Worm (Caenorhabditis elegans): ENCODE results near the gene lron-1.

lron-1 gene

DNA sequence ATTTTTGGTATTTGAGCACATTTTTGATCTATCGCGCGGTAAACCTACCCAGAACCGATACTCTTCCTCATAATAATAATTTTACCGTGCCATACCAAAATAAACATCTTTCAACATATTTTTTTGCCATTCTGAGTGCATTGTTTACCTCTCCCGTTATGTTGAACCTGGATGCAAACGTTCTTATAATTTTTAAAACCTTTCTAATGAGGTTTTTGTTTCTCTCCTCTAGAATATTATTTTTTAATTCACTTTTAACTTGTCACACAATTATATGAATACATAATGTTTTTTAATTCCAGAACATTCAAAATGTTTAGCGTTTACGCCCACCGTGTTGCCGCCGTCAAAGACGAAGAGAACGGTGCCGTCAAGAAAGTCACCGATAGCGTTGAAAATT is 27.0 kb upstream of the lron-1 start, which contains the start of gene enri-2:
Gene enri-2 (plus strand): TSS at position 301 of the 400 bp plus-strand sequence.
- TF ChIP-seq ceh-39 (tag; optimal IDR thresholded peaks at IDR 0.05) (no peak), ztf-11 (tag; optimal IDR thresholded peaks at IDR 0.05) (no peak), nhr-12 (tag; optimal IDR thresholded peaks at IDR 0.05) (no peak), pha-4 (tag; optimal IDR thresholded peaks at IDR 0.05) (no peak), bed-3 (GFP tag; optimal IDR thresholded peaks at IDR 0.05) (no peak), mab-5 (tag; optimal IDR thresholded peaks at IDR 0.05) (no peak), tbx-8 (GFP tag; optimal IDR thresholded peaks at IDR 0.05) (no peak), unc-39 (tag; optimal IDR thresholded peaks at IDR 0.05) (no peak), cnd-1 (tag; optimal IDR thresholded peaks at IDR 0.05) (no peak), nhr-2 (tag; optimal IDR thresholded peaks at IDR 0.05) (no peak), ceh-83 (GFP tag; optimal IDR thresholded peaks at IDR 0.05) (no peak), lin-13 (tag; optimal IDR thresholded peaks at IDR 0.05) (no peak)

DNA sequence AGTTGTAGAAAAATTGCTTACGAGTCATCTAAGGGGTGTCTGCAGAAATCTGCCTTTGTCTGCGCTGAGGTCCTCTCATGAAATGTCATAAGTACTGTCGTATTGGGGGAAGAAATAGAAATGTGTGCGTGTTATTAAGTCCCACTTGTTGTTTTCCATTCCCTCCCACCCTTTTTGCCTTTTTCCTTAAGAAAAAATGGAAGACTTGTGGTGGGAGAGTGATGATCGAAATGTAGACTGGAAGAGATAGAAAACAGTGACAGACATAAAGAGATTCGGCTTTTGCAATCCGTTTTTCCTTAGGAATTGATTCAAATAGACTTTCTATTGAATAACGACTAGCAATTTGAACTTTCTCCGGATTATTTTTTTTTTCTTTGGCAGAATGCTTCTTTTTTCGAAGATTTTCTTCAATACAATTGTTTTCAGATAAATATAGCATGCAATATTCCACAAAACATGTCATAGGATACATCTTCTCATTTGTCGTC is 22.8 kb upstream of the lron-1 start, which contains the start of gene ram-5:
Gene ram-5 (plus strand): TSS at position 441 of the 491 bp plus-strand sequence.
- no peak for TF ChIP-seq lin-13 (tag; optimal IDR thresholded peaks at IDR 0.05)
- TF ChIP-seq cnd-1 (tag; optimal IDR thresholded peaks at IDR 0.05): no peak
- TF ChIP-seq blmp-1 (tag; optimal IDR thresholded peaks at IDR 0.05): no peak
- TF ChIP-seq lin-32 (GFP tag; optimal IDR thresholded peaks at IDR 0.05): no peak
- TF ChIP-seq sptf-1 (tag; optimal IDR thresholded peaks at IDR 0.05): no peak
- no peak for TF ChIP-seq unc-39 (tag; optimal IDR thresholded peaks at IDR 0.05)
- TF ChIP-seq ceh-43 (GFP tag; optimal IDR thresholded peaks at IDR 0.05): no peak
- TF ChIP-seq ceh-83 (GFP tag; optimal IDR thresholded peaks at IDR 0.05): no peak
- no peak for TF ChIP-seq hlh-1 (tag; optimal IDR thresholded peaks at IDR 0.05)
- TF ChIP-seq unc-62 (GFP tag; optimal IDR thresholded peaks at IDR 0.05): no peak
- no peak for TF ChIP-seq mls-2 (tag; optimal IDR thresholded peaks at IDR 0.05)
- no peak for TF ChIP-seq elt-3 (tag; optimal IDR thresholded peaks at IDR 0.05)

DNA sequence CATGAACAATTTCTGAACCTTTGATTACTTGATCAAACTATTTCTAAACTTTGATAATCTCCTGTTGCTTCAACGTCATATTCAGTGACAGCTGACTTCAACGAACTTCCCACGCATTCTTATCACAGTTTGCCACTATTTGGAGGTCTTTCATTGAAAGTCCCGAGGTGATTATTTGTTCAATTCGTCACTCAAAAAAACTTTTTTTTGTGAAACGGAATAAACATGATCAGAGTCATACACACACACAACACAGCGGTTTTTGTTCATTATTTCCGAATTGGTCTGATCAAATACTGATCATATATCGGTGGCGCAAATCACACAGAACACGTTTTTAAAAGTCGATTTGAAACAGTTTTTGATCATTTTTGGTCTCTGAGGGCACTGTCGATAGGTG is 16.1 kb upstream of the lron-1 start:
- TF ChIP-seq hlh-1 (tag; optimal IDR thresholded peaks at IDR 0.05) (no peak), ceh-43 (GFP tag; optimal IDR thresholded peaks at IDR 0.05) (no peak), flh-1 (GFP tag; optimal IDR thresholded peaks at IDR 0.05) (no peak), ham-2 (GFP tag; optimal IDR thresholded peaks at IDR 0.05) (no peak), sem-2 (GFP tag; optimal IDR thresholded peaks at IDR 0.05) (no peak), elt-1 (tag; optimal IDR thresholded peaks at IDR 0.05; ENCODE audit: borderline replicate concordance, insufficient read depth) (no peak), ceh-39 (tag; optimal IDR thresholded peaks at IDR 0.05) (no peak), mab-5 (tag; optimal IDR thresholded peaks at IDR 0.05) (no peak), lsy-2 (tag; optimal IDR thresholded peaks at IDR 0.05) (no peak)

ce11 chrX:14557352-14557935 is 15.1 kb upstream of the lron-1 start:
- TF ChIP-seq unc-120 (tag; optimal IDR thresholded peaks at IDR 0.05; ENCODE audit: poor library complexity, severe bottlenecking) (peak; percentile 62), lsy-2 (tag; optimal IDR thresholded peaks at IDR 0.05) (peak; percentile 26), drap-1 (GFP tag; optimal IDR thresholded peaks at IDR 0.05) (no peak), hlh-1 (tag; optimal IDR thresholded peaks at IDR 0.05) (peak; percentile 39), zip-8 (tag; optimal IDR thresholded peaks at IDR 0.05) (no peak), unc-62 (GFP tag; optimal IDR thresholded peaks at IDR 0.05) (peak; percentile 39), ces-1 (GFP tag; optimal IDR thresholded peaks at IDR 0.05) (peak; percentile 25), nhr-237 (tag; optimal IDR thresholded peaks at IDR 0.05) (peak; percentile 62)

DNA sequence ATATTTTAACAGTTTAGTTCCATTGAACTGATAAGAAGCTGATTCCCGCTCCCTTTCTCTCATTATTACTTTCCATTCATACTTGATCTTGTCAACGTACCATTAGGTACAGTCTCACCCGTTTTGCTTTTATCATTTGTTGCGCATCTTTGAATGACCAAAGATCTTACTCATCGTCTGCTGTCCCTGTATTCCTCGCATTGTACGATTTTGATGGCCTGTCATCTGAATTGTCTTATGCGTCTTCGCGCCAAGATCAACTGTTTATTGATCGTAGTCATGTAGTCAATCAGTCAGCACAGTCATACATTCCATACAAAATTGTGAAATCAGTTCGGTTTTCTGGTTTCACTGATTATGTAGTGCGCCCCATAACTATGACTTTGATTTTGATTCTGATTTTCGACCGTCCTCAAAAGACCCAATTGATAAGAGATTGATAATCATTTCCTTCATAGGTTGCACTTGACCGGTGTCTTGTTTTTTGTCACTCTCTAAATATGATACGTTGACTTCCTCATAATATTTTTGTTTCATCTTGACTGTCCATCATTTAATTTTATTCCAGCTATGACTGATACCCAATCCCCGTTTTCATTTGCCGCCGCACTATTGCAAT is 14.5 kb upstream of the lron-1 start, which contains the start of gene nhr-3:
Gene nhr-3 (plus strand): TSS at position 569 of the 619 bp plus-strand sequence.
- no peak for TF ChIP-seq nhr-12 (tag; optimal IDR thresholded peaks at IDR 0.05)
- no peak for TF ChIP-seq bed-3 (GFP tag; optimal IDR thresholded peaks at IDR 0.05)
- TF ChIP-seq blmp-1 (tag; optimal IDR thresholded peaks at IDR 0.05): peak; percentile 36
- TF ChIP-seq lin-32 (GFP tag; optimal IDR thresholded peaks at IDR 0.05): no peak
- TF ChIP-seq elt-3 (tag; optimal IDR thresholded peaks at IDR 0.05): peak; percentile 36
- TF ChIP-seq snpc-4 (tag; optimal IDR thresholded peaks at IDR 0.05): no peak
- TF ChIP-seq elt-1 (tag; optimal IDR thresholded peaks at IDR 0.05; ENCODE audit: borderline replicate concordance, insufficient read depth): peak; percentile 82
- no peak for TF ChIP-seq unc-39 (tag; optimal IDR thresholded peaks at IDR 0.05)
- TF ChIP-seq drap-1 (GFP tag; optimal IDR thresholded peaks at IDR 0.05): no peak
- TF ChIP-seq unc-62 (GFP tag; optimal IDR thresholded peaks at IDR 0.05): peak; percentile 57
